Fruit fly (Drosophila melanogaster) whole organism, adult: ENCODE data around the gene CG31988.

ENCODE experiments used
- CG11617 ChIP-seq: fragments of 200-800 bp; sonication (Bioruptor generic); optimal IDR thresholded peaks from 2 replicates; lab custom pipeline; 2017; ENCODE audit warnings: mild to moderate bottlenecking, missing biosample characterization, missing genetic modification reagents, missing genetic modification characterization
- CG12768 ChIP-seq: fragments of 200-800 bp; sonication (Bioruptor generic); optimal IDR thresholded peaks from 2 replicates; lab custom pipeline; 2017; ENCODE audit warnings: missing biosample characterization, missing genetic modification characterization, mild to moderate bottlenecking, moderate library complexity, missing genetic modification reagents
- CG14711 ChIP-seq: fragments of 200-800 bp; sonication (Bioruptor generic); optimal IDR thresholded peaks from 2 replicates; lab custom pipeline; 2018; ENCODE audit warnings: missing biosample characterization, mild to moderate bottlenecking, missing genetic modification characterization, moderate library complexity
- CG1620 ChIP-seq: fragments of 200-800 bp; sonication (Bioruptor generic); optimal IDR thresholded peaks from 2 replicates; lab custom pipeline; 2016; ENCODE audit warnings: missing biosample characterization, missing genetic modification characterization
- CG33017 ChIP-seq: fragments of 200-800 bp; sonication (Bioruptor generic); optimal IDR thresholded peaks from 2 replicates; lab custom pipeline; 2018; ENCODE audit warnings: missing biosample characterization, mild to moderate bottlenecking, missing genetic modification characterization, moderate library complexity
- CG5204 ChIP-seq: fragments of 200-800 bp; sonication (Bioruptor generic); optimal IDR thresholded peaks from 2 replicates; lab custom pipeline; 2016; ENCODE audit warnings: missing biosample characterization, missing genetic modification characterization
- CG7045 ChIP-seq: fragments of 200-800 bp; sonication (Bioruptor generic); optimal IDR thresholded peaks from 2 replicates; lab custom pipeline; 2017; ENCODE audit warnings: missing biosample characterization, mild to moderate bottlenecking, missing genetic modification characterization
- CG7101 ChIP-seq: fragments of 200-800 bp; sonication (Bioruptor generic); optimal IDR thresholded peaks from 2 replicates; lab custom pipeline; 2018; ENCODE audit warnings: missing biosample characterization, mild to moderate bottlenecking, missing genetic modification characterization, moderate library complexity
- Mnt ChIP-seq: fragments of 200-800 bp; sonication (Bioruptor generic); optimal IDR thresholded peaks from 2 replicates; lab custom pipeline; 2016; ENCODE audit warnings: missing biosample characterization, mild to moderate bottlenecking, missing genetic modification characterization
- cic ChIP-seq: fragments of 200-800 bp; sonication (Bioruptor generic); optimal IDR thresholded peaks from 2 replicates; lab custom pipeline; 2017; ENCODE audit warnings: missing biosample characterization, mild to moderate bottlenecking, missing genetic modification characterization, moderate library complexity
- cnc ChIP-seq, 2 experiments: fragments of >200 bp; optimal IDR thresholded peaks; 2 replicates each; lab custom pipeline; 2017
- kay ChIP-seq: fragments of 200-800 bp; sonication (Bioruptor generic); peaks from one replicate; lab custom pipeline; 2016; ENCODE audit warnings: missing biosample characterization, missing genetic modification characterization, borderline replicate concordance
- ovo ChIP-seq: fragments of 200-800 bp; sonication (Bioruptor generic); optimal IDR thresholded peaks from 2 replicates; lab custom pipeline; 2016; ENCODE audit warnings: missing biosample characterization, missing genetic modification characterization
- tj ChIP-seq: fragments of 200-800 bp; sonication (Bioruptor generic); optimal IDR thresholded peaks from 3 replicates; lab custom pipeline; 2017; ENCODE audit warnings: missing biosample characterization, mild to moderate bottlenecking, missing genetic modification characterization, moderate library complexity

DNA sequence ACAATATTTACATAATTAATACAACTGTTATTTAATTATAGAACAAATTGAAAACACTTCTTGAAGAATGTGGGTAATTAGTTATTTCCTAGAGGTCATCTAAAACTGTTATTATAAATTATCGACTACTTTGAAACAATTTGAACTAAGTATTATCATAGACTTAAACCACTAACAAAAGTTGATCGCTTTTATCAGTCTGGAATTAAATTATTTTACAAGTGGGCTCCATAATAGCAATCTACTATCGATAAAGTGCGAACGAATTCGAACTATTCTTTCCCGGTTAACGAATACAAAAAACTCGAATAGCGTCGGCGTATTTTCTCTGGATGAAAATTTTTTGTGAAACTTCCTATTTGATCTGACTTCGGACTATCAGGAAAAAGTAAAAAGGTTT is 34.0 kb upstream of the CG31988 start, which contains the start of gene CG31626:
- no peak for TF ChIP-seq CG33017 (tag; lab: Kevin White, UChicago)
- no peak for TF ChIP-seq CG1620 (GFP tag; lab: Kevin White, UChicago)
- no peak for TF ChIP-seq CG5204 (GFP tag; lab: Kevin White, UChicago)
- no peak for TF ChIP-seq cic
- TF ChIP-seq Mnt (GFP tag; lab: Kevin White, UChicago): no peak
- TF ChIP-seq tj (GFP tag; lab: Kevin White, UChicago): no peak
- no peak for TF ChIP-seq CG11617 (GFP tag; lab: Kevin White, UChicago)
- no peak for TF ChIP-seq CG12768 (GFP tag; lab: Kevin White, UChicago)
- no peak for TF ChIP-seq CG7045
- TF ChIP-seq CG7101 (tag; lab: Kevin White, UChicago): no peak
- TF ChIP-seq CG14711 (tag; lab: Kevin White, UChicago): no peak
- no peak for TF ChIP-seq kay (GFP tag; lab: Kevin White, UChicago)
- no peak for TF ChIP-seq cnc (optimal IDR thresholded peaks at IDR 0.05; lab: Kevin White, UChicago)
- TF ChIP-seq ovo (GFP tag; lab: Kevin White, UChicago): no peak
